Fruit fly (Drosophila melanogaster): ENCODE data around the gene CG13003.
A peak's percentile ranks its signal among the peaks of the same experiment; 100 is the strongest.

DNA sequence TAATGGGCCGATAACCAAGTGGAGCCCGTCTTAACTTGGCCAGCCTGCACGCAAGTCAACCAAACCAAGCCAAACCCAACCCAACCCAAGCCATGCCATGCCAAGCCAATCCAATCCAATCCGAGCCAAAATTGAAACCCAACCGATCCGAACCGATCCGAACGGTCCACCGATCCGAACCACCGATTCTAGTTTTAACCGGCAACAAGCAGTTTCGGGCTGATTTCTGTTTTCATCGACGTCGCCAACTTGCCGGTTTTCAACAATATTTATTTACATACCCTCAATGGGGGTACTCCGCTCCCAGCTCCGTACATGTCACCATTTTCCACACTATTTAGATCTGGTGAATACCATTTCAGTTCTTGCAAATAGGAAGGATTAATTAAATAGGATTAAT lies 30.7 kb upstream of the CG13003 start:
- TF ChIP-seq ap (GFP tag; IDR thresholded peaks at IDR 0.05), result no peak
- TF ChIP-seq fd64A (GFP tag; optimal IDR thresholded peaks at IDR 0.05), result no peak
- no peak for TF ChIP-seq ERR (GFP tag; optimal IDR thresholded peaks at IDR 0.05)
- TF ChIP-seq Hr3 (GFP tag; optimal IDR thresholded peaks at IDR 0.05), result no peak
- TF ChIP-seq Hsf (GFP tag; optimal IDR thresholded peaks at IDR 0.05), result no peak
- TF ChIP-seq sqz (GFP tag; optimal IDR thresholded peaks at IDR 0.05), result no peak
- no peak for TF ChIP-seq HHEX (GFP tag; optimal IDR thresholded peaks at IDR 0.05)
- no peak for TF ChIP-seq Hr51 (GFP tag; optimal IDR thresholded peaks at IDR 0.05)
- TF ChIP-seq sna (GFP tag; IDR thresholded peaks at IDR 0.05; ENCODE audit: partially characterized antibody), result no peak
- no peak for TF ChIP-seq Dfd (GFP tag; optimal IDR thresholded peaks at IDR 0.05)
- TF ChIP-seq TFAM (GFP tag; optimal IDR thresholded peaks at IDR 0.05), result no peak
- TF ChIP-seq Med (GFP tag), result peak; percentile 23
- no peak for TF ChIP-seq usp (GFP tag; optimal IDR thresholded peaks at IDR 0.05)
- TF ChIP-seq Xbp1 (GFP tag; optimal IDR thresholded peaks at IDR 0.05), result no peak
